Fruit fly (Drosophila melanogaster): ENCODE results near the gene Qsox4.

Qsox4 gene

DNA sequence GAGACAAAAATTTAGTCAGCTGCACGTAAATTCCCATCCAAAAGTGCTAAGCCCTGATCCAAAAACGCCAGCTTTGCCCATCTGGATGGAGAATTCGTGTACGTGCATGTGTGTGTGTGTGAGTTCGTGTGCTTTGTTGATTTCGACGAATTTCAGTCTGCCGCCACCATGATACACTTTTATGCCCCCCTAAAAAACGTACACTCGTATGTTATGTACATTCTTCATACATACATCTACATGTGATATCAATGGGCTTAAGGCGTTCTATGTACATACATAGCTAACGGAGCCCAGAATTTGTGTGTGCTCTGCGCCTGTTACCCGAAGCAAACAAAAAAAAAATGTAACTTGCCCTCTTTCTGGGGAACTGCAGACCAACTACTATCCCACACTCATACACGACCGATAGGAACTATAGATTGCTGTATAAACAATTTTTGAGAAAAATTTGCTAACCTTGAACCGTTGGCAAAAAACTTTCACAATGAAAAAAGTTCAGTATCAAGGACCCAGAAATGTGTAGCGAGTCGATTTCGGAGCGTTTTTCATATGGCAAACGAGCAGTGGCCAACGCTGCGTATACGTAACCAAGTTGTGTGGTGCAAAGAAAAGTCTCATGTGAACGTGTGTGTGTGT is 23.3 kb downstream of the Qsox4 start (continued):
- TF ChIP-seq CG5180 (GFP tag; optimal IDR thresholded peaks at IDR 0.05) = peak; percentile 36
- no peak for TF ChIP-seq slbo (GFP tag; IDR thresholded peaks at IDR 0.05)
- TF ChIP-seq CG6689 (GFP tag; IDR thresholded peaks at IDR 0.05) = no peak
- TF ChIP-seq CG16815 (GFP tag; optimal IDR thresholded peaks at IDR 0.05) = no peak
- TF ChIP-seq maf-S (GFP tag; optimal IDR thresholded peaks at IDR 0.05) = no peak
- TF ChIP-seq CG31441 (GFP tag; IDR thresholded peaks at IDR 0.05) = no peak
- no peak for TF ChIP-seq z (GFP tag; IDR thresholded peaks at IDR 0.05)
- no peak; the same call in 1 of the 2 replicates for TF ChIP-seq CG11247 (GFP tag; IDR thresholded peaks at IDR 0.05)
- peak; percentile 86 for TF ChIP-seq CG10543 (GFP tag; optimal IDR thresholded peaks at IDR 0.05)
- TF ChIP-seq CG12942 (GFP tag; optimal IDR thresholded peaks at IDR 0.05) = no peak
- no peak for TF ChIP-seq CG1024 (GFP tag; IDR thresholded peaks at IDR 0.05)
- no peak for TF ChIP-seq lola (GFP tag; optimal IDR thresholded peaks at IDR 0.05)
- no peak for TF ChIP-seq CG6272 (GFP tag; IDR thresholded peaks at IDR 0.05)
- TF ChIP-seq CG13123 (GFP tag; optimal IDR thresholded peaks at IDR 0.05) = no peak
- no peak for TF ChIP-seq dan (GFP tag; IDR thresholded peaks at IDR 0.05)
- peak; percentile 34 for TF ChIP-seq CG4328 (GFP tag; optimal IDR thresholded peaks at IDR 0.05)
- TF ChIP-seq CG10462 (GFP tag; optimal IDR thresholded peaks at IDR 0.05) = no peak
- TF ChIP-seq CG9876 (GFP tag; optimal IDR thresholded peaks at IDR 0.05) = no peak
- no peak for TF ChIP-seq CG11085 (GFP tag; IDR thresholded peaks at IDR 0.05)
- TF ChIP-seq corto (GFP tag; optimal IDR thresholded peaks at IDR 0.05) = no peak
- no peak for TF ChIP-seq CG30403 (GFP tag; optimal IDR thresholded peaks at IDR 0.05)
- no peak for TF ChIP-seq H15 (GFP tag; IDR thresholded peaks at IDR 0.05)
- TF ChIP-seq Lim3 (GFP tag; IDR thresholded peaks at IDR 0.05) = no peak
- TF ChIP-seq CG4282 (GFP tag; optimal IDR thresholded peaks at IDR 0.05) = no peak
- TF ChIP-seq h (optimal IDR thresholded peaks at IDR 0.05) = no peak
- no peak for TF ChIP-seq CG14050 (GFP tag; IDR thresholded peaks at IDR 0.05)
- no peak for TF ChIP-seq en (GFP tag; optimal IDR thresholded peaks at IDR 0.05)
- TF ChIP-seq sug (tag; optimal IDR thresholded peaks at IDR 0.05) = peak; percentile 81
- no peak for TF ChIP-seq CG4617 (GFP tag; optimal IDR thresholded peaks at IDR 0.05; ENCODE audit: borderline replicate concordance)
- TF ChIP-seq CG10565 (GFP tag; optimal IDR thresholded peaks at IDR 0.05) = no peak
- TF ChIP-seq CG8478 (optimal IDR thresholded peaks at IDR 0.05) = no peak
- 0 out of 4 replicates have a peak, but pooled peaks have one; percentile 32 for TF ChIP-seq chinmo (GFP tag; IDR thresholded peaks at IDR 0.05; ENCODE audit: partially characterized antibody)
- no peak for TF ChIP-seq CG6254 (GFP tag; optimal IDR thresholded peaks at IDR 0.05)
- TF ChIP-seq ato (GFP tag; IDR thresholded peaks at IDR 0.05; ENCODE audit: partially characterized antibody) = no peak
- TF ChIP-seq CG16863 (GFP tag; optimal IDR thresholded peaks at IDR 0.05) = no peak
- TF ChIP-seq peb (GFP tag; IDR thresholded peaks at IDR 0.05) = no peak
- TF ChIP-seq CG3995 (GFP tag; optimal IDR thresholded peaks at IDR 0.05) = no peak
- TF ChIP-seq Nf-YB (GFP tag; optimal IDR thresholded peaks at IDR 0.05) = no peak
- TF ChIP-seq CG8089 (GFP tag; optimal IDR thresholded peaks at IDR 0.05) = no peak
- no peak for TF ChIP-seq fd3F (GFP tag; optimal IDR thresholded peaks at IDR 0.05)
- peak; percentile 30 for TF ChIP-seq Fer3 (tag; optimal IDR thresholded peaks at IDR 0.05)
- no peak for TF ChIP-seq psq (GFP tag; optimal IDR thresholded peaks at IDR 0.05)
- no peak for TF ChIP-seq CG18476 (GFP tag; optimal IDR thresholded peaks at IDR 0.05)
- no peak for TF ChIP-seq wdn (GFP tag; IDR thresholded peaks at IDR 0.05)
- no peak for TF ChIP-seq CG15011 (GFP tag; optimal IDR thresholded peaks at IDR 0.05)
- TF ChIP-seq pan (optimal IDR thresholded peaks at IDR 0.05) = no peak
- no peak for TF ChIP-seq pan (GFP tag; optimal IDR thresholded peaks at IDR 0.05 in 1 of 2, IDR thresholded peaks at IDR 0.05 in 1 of 2)
- no peak for TF ChIP-seq CG18764 (GFP tag; optimal IDR thresholded peaks at IDR 0.05)
- TF ChIP-seq knrl (GFP tag; IDR thresholded peaks at IDR 0.05; ENCODE audit: partially characterized antibody) = no peak
- TF ChIP-seq CG9437 (GFP tag; optimal IDR thresholded peaks at IDR 0.05) = peak; percentile 26
- TF ChIP-seq Dbx (GFP tag; IDR thresholded peaks at IDR 0.05) = no peak
- TF ChIP-seq caup (GFP tag; optimal IDR thresholded peaks at IDR 0.05; ENCODE audit: severe bottlenecking) = no peak

Data from whole organism, embryonic.